Fruit fly (Drosophila melanogaster) whole organism, prepupa: ENCODE measurements around the gene CG31259.
A peak's percentile ranks its signal among the peaks of the same experiment; 100 is the strongest.

Experiments used
- Blimp-1 ChIP-seq: fragments of 200-800 bp; sonication (Bioruptor generic); optimal IDR thresholded peaks from 3 replicates; lab custom pipeline; 2017; ENCODE audit warnings: missing biosample characterization, missing genetic modification characterization, mild to moderate bottlenecking, moderate library complexity, missing genetic modification reagents
- CG10669 ChIP-seq: fragments of 200-800 bp; sonication (Bioruptor generic); optimal IDR thresholded peaks from 3 replicates; lab custom pipeline; 2018; ENCODE audit warnings: missing biosample characterization, mild to moderate bottlenecking, missing genetic modification characterization, moderate library complexity
- CG11294 ChIP-seq: fragments of 200-800 bp; sonication (Bioruptor generic); IDR thresholded peaks from 2 replicates; pipeline ENCODE4 v1.3.6; 2022; ENCODE audit warnings: missing biosample characterization, missing genetic modification characterization
- CG15336 ChIP-seq: fragments of 200-800 bp; sonication (Bioruptor generic); IDR thresholded peaks from 2 replicates; pipeline ENCODE4 v1.3.6; 2022; ENCODE audit warnings: missing biosample characterization, missing genetic modification characterization
- CG1621 ChIP-seq: fragments of 200-800 bp; sonication (Bioruptor generic); optimal IDR thresholded peaks from 3 replicates; lab custom pipeline; 2018; ENCODE audit warnings: missing biosample characterization, mild to moderate bottlenecking, missing genetic modification characterization
- CG16779 ChIP-seq: fragments of 200-800 bp; sonication (Bioruptor generic); optimal IDR thresholded peaks from 3 replicates; lab custom pipeline; 2017; ENCODE audit warnings: missing biosample characterization, mild to moderate bottlenecking, missing genetic modification characterization
- CG3032 ChIP-seq: fragments of 200-800 bp; optimal IDR thresholded peaks from 2 replicates; lab custom pipeline; 2019; ENCODE audit warnings: missing biosample characterization, mild to moderate bottlenecking, missing genetic modification characterization, moderate library complexity
- CG34406 ChIP-seq: fragments of 200-800 bp; sonication (Bioruptor generic); optimal IDR thresholded peaks from 3 replicates; lab custom pipeline; 2016; ENCODE audit warnings: missing biosample characterization, missing genetic modification characterization
- CG3919 ChIP-seq: fragments of 200-800 bp; sonication (Bioruptor generic); optimal IDR thresholded peaks from 3 replicates; lab custom pipeline; 2016; ENCODE audit warnings: missing biosample characterization, missing genetic modification characterization
- CG6276 ChIP-seq: fragments of 200-800 bp; sonication (Bioruptor generic); optimal IDR thresholded peaks from 2 replicates; lab custom pipeline; 2017; ENCODE audit warnings: missing biosample characterization, mild to moderate bottlenecking, missing genetic modification characterization
- CG6792 ChIP-seq: fragments of 200-800 bp; sonication (Bioruptor generic); optimal IDR thresholded peaks from 3 replicates; lab custom pipeline; 2016; ENCODE audit warnings: missing biosample characterization, missing genetic modification characterization
- CG6808 ChIP-seq: fragments of 200-800 bp; sonication (Bioruptor generic); optimal IDR thresholded peaks from 3 replicates; lab custom pipeline; 2017; ENCODE audit warnings: missing biosample characterization, missing genetic modification characterization, mild to moderate bottlenecking, moderate library complexity, missing genetic modification reagents
- CG6854 ChIP-seq: fragments of 200-800 bp; sonication (Bioruptor generic); optimal IDR thresholded peaks from 2 replicates; lab custom pipeline; 2017; ENCODE audit warnings: missing biosample characterization, mild to moderate bottlenecking, missing genetic modification characterization
- CG7368 ChIP-seq: fragments of 200-800 bp; sonication (Bioruptor generic); optimal IDR thresholded peaks from 3 replicates; lab custom pipeline; 2016; ENCODE audit warnings: missing biosample characterization, missing genetic modification characterization
- CG8119 ChIP-seq: fragments of 200-800 bp; sonication (Bioruptor generic); IDR thresholded peaks from 3 replicates; pipeline ENCODE4 v1.3.6; 2022; ENCODE audit warnings: missing biosample characterization, missing genetic modification characterization
- CG8319 ChIP-seq: fragments of 200-800 bp; sonication (Bioruptor generic); optimal IDR thresholded peaks from 3 replicates; lab custom pipeline; 2016; ENCODE audit warnings: missing biosample characterization, missing genetic modification characterization
- CG8632 ChIP-seq: fragments of 200-800 bp; sonication (Bioruptor generic); optimal IDR thresholded peaks from 3 replicates; lab custom pipeline; 2016; ENCODE audit warnings: missing biosample characterization, missing genetic modification characterization
- CG9139 ChIP-seq: fragments of 200-800 bp; sonication (Bioruptor generic); optimal IDR thresholded peaks from 3 replicates; lab custom pipeline; 2017; ENCODE audit warnings: missing biosample characterization, mild to moderate bottlenecking, missing genetic modification characterization
- Eip75B ChIP-seq: fragments of 200-800 bp; sonication (Bioruptor generic); optimal IDR thresholded peaks from 3 replicates; lab custom pipeline; 2016; ENCODE audit warnings: missing biosample characterization, missing genetic modification characterization
- Eip78C ChIP-seq: fragments of 200-800 bp; sonication (Bioruptor generic); peaks from one replicate; lab custom pipeline; 2016; ENCODE audit warnings: missing biosample characterization, missing genetic modification characterization
- Eip93F ChIP-seq: fragments of 200-800 bp; sonication (Bioruptor generic); optimal IDR thresholded peaks from 2 replicates; lab custom pipeline; 2016; ENCODE audit warnings: missing biosample characterization, mild to moderate bottlenecking, missing genetic modification characterization
- Ets96B ChIP-seq: fragments of 200-800 bp; optimal IDR thresholded peaks from 2 replicates; lab custom pipeline; 2019; ENCODE audit warnings: missing biosample characterization, mild to moderate bottlenecking, missing genetic modification characterization, moderate library complexity
- Gug ChIP-seq: fragments of 200-800 bp; sonication (Bioruptor generic); IDR thresholded peaks from 2 replicates; pipeline ENCODE4 v1.3.6; 2022; ENCODE audit warnings: missing biosample characterization, missing genetic modification characterization
- Hr38 ChIP-seq: sonication (Bioruptor generic); optimal IDR thresholded peaks from 2 replicates; lab custom pipeline; 2016; ENCODE audit warnings: missing biosample characterization, missing genetic modification characterization
- Hr39 ChIP-seq: fragments of 200-800 bp; sonication (Bioruptor generic); optimal IDR thresholded peaks from 2 replicates; lab custom pipeline; 2016; ENCODE audit warnings: missing biosample characterization, missing genetic modification characterization
- Hr4 ChIP-seq: fragments of 200-800 bp; sonication (Bioruptor generic); optimal IDR thresholded peaks from 3 replicates; lab custom pipeline; 2016; ENCODE audit warnings: missing biosample characterization, missing genetic modification characterization
- Met ChIP-seq: fragments of 200-800 bp; sonication (Bioruptor generic); optimal IDR thresholded peaks from 3 replicates; lab custom pipeline; 2016; ENCODE audit warnings: missing biosample characterization, missing genetic modification characterization
- OdsH ChIP-seq: fragments of 200-800 bp; sonication (Bioruptor generic); optimal IDR thresholded peaks from 3 replicates; lab custom pipeline; 2016; ENCODE audit warnings: missing biosample characterization, missing genetic modification characterization
- Smox ChIP-seq: fragments of 200-800 bp; sonication (Bioruptor generic); optimal IDR thresholded peaks from 3 replicates; lab custom pipeline; 2016; ENCODE audit warnings: missing biosample characterization, missing genetic modification characterization
- Sox102F ChIP-seq: fragments of 200-800 bp; sonication (Bioruptor generic); optimal IDR thresholded peaks from 2 replicates; lab custom pipeline; 2016; ENCODE audit warnings: missing biosample characterization, mild to moderate bottlenecking, missing genetic modification characterization
- acj6 ChIP-seq: fragments of 200-800 bp; sonication (Bioruptor generic); optimal IDR thresholded peaks from 3 replicates; lab custom pipeline; 2016; ENCODE audit warnings: missing biosample characterization, missing genetic modification characterization
- cyc ChIP-seq: fragments of 200-800 bp; sonication (Bioruptor generic); optimal IDR thresholded peaks from 3 replicates; lab custom pipeline; 2016; ENCODE audit warnings: missing biosample characterization, missing genetic modification characterization
- esn ChIP-seq: fragments of 200-800 bp; sonication (Bioruptor generic); optimal IDR thresholded peaks from 2 replicates; lab custom pipeline; 2016; ENCODE audit warnings: missing biosample characterization, mild to moderate bottlenecking, missing genetic modification characterization, moderate library complexity
- fd59A ChIP-seq: fragments of 200-800 bp; sonication (Bioruptor generic); optimal IDR thresholded peaks from 2 replicates; lab custom pipeline; 2017; ENCODE audit warnings: missing biosample characterization, mild to moderate bottlenecking, missing genetic modification characterization, missing genetic modification reagents
- fd85E ChIP-seq: fragments of 200-800 bp; sonication (Bioruptor generic); optimal IDR thresholded peaks from 3 replicates; lab custom pipeline; 2016; ENCODE audit warnings: missing biosample characterization, missing genetic modification characterization
- fkh ChIP-seq: fragments of 200-800 bp; sonication (Bioruptor generic); optimal IDR thresholded peaks from 3 replicates; lab custom pipeline; 2017; ENCODE audit warnings: missing biosample characterization, mild to moderate bottlenecking, missing genetic modification characterization, moderate library complexity
- lz ChIP-seq: fragments of 200-800 bp; sonication (Bioruptor generic); optimal IDR thresholded peaks from 3 replicates; lab custom pipeline; 2016; ENCODE audit warnings: missing biosample characterization, missing genetic modification characterization
- net ChIP-seq: fragments of 200-800 bp; sonication (Bioruptor generic); optimal IDR thresholded peaks from 3 replicates; lab custom pipeline; 2016; ENCODE audit warnings: missing biosample characterization, missing genetic modification characterization
- salr ChIP-seq, 2 experiments: fragments of 200-800 bp; sonication (Bioruptor generic); optimal IDR thresholded peaks; 3 replicates each; lab custom pipeline; 2016 to 2018; ENCODE audit warnings: missing biosample characterization in 2 of 2, missing genetic modification characterization in 2 of 2, mild to moderate bottlenecking in 1 of 2
- spab ChIP-seq: fragments of 200-800 bp; sonication (Bioruptor generic); optimal IDR thresholded peaks from 2 replicates; lab custom pipeline; 2017; ENCODE audit warnings: missing biosample characterization, mild to moderate bottlenecking, missing genetic modification characterization, missing genetic modification reagents
- ss ChIP-seq, 2 experiments: fragments of 200-800 bp; sonication (Bioruptor generic); optimal IDR thresholded peaks; 2 replicates in 1 of 2; 3 replicates in 1 of 2; lab custom pipeline; 2017 to 2018; ENCODE audit warnings: mild to moderate bottlenecking in 2 of 2, missing biosample characterization in 2 of 2, missing genetic modification characterization in 2 of 2, moderate library complexity in 1 of 2
- svp ChIP-seq: fragments of 200-800 bp; sonication (Bioruptor generic); peaks from one replicate; lab custom pipeline; 2016; ENCODE audit warnings: missing biosample characterization, missing genetic modification characterization
- topi ChIP-seq: fragments of 200-800 bp; sonication (Bioruptor generic); optimal IDR thresholded peaks from 3 replicates; lab custom pipeline; 2016; ENCODE audit warnings: missing biosample characterization, missing genetic modification characterization
- vri ChIP-seq: fragments of 200-800 bp; sonication (Bioruptor generic); optimal IDR thresholded peaks from 3 replicates; lab custom pipeline; 2016; ENCODE audit warnings: missing biosample characterization, mild to moderate bottlenecking, missing genetic modification characterization

Gene CG31259

dm6 chr3R:8484573-8484972 is 39.2 kb upstream of the CG31259 start:
- no peak for TF ChIP-seq Sox102F (GFP tag; lab: Kevin White, UChicago)
- TF ChIP-seq Met (GFP tag; lab: Kevin White, UChicago), result no peak
- TF ChIP-seq OdsH (GFP tag; lab: Kevin White, UChicago), result no peak
- no peak for TF ChIP-seq CG8632 (GFP tag; lab: Kevin White, UChicago)
- no peak for TF ChIP-seq Eip93F (GFP tag; lab: Kevin White, UChicago)
- no peak for TF ChIP-seq CG11294
- TF ChIP-seq CG7368, result no peak
- no peak for TF ChIP-seq CG6808 (GFP tag; lab: Kevin White, UChicago)
- TF ChIP-seq CG6792 (GFP tag; lab: Kevin White, UChicago), result no peak
- no peak for TF ChIP-seq net (GFP tag; lab: Kevin White, UChicago)
- no peak for TF ChIP-seq CG8119 (GFP tag; lab: Robert Waterston, UW)
- no peak for TF ChIP-seq topi
- no peak for TF ChIP-seq fd85E (GFP tag; lab: Kevin White, UChicago)
- no peak for TF ChIP-seq CG6854 (GFP tag; lab: Kevin White, UChicago)
- TF ChIP-seq Hr4 (GFP tag; lab: Kevin White, UChicago), result no peak
- TF ChIP-seq svp (GFP tag; lab: Kevin White, UChicago), result no peak
- TF ChIP-seq CG10669 (GFP tag; lab: Kevin White, UChicago), result no peak
- TF ChIP-seq Eip75B (GFP tag; lab: Kevin White, UChicago), result no peak
- no peak for TF ChIP-seq spab (GFP tag; lab: Kevin White, UChicago)
- TF ChIP-seq Hr39, result no peak
- TF ChIP-seq, all 60 proteins: peak for 0

dm6 chr3R:8511258-8511657 is 12.5 kb upstream of the CG31259 start, which contains the start of gene Or85b:
Gene Or85b, minus strand, starts transcription at chr3R:8511358.
- TF ChIP-seq Blimp-1 (GFP tag; lab: Kevin White, UChicago) (no peak), CG9139 (GFP tag; lab: Kevin White, UChicago) (no peak), CG3032 (tag; lab: Kevin White, UChicago) (no peak), Smox (GFP tag; lab: Kevin White, UChicago) (no peak), CG1621 (tag; lab: Kevin White, UChicago) (no peak), CG11294 (no peak), cyc (GFP tag; lab: Kevin White, UChicago) (no peak), CG6276 (GFP tag; lab: Kevin White, UChicago) (no peak)

- no peak for TF ChIP-seq fd59A (GFP tag; lab: Kevin White, UChicago)
- TF ChIP-seq Gug, result no peak
- TF ChIP-seq vri (GFP tag; lab: Kevin White, UChicago), result no peak
- TF ChIP-seq CG6854 (GFP tag; lab: Kevin White, UChicago), result no peak
- TF ChIP-seq CG8632 (GFP tag; lab: Kevin White, UChicago), result no peak
Measured at dm6 chr3R:8512922-8513321, 10.8 kb upstream of the CG31259 start, which contains the start of gene Or85c. Gene Or85c, minus strand, starts transcription at chr3R:8513022.

dm6 chr3R:8517752-8518185 is 6.0 kb upstream of the CG31259 start, which contains the start of gene CG11737:
Gene CG11737, plus strand, starts transcription at chr3R:8517868.
- TF ChIP-seq CG6854 (GFP tag; lab: Kevin White, UChicago) (no peak), Hr4 (GFP tag; lab: Kevin White, UChicago) (peak; percentile 1), vri (GFP tag; lab: Kevin White, UChicago) (peak; percentile 25), Sox102F (GFP tag; lab: Kevin White, UChicago) (no peak), CG6808 (GFP tag; lab: Kevin White, UChicago) (peak; percentile 44), CG10669 (GFP tag; lab: Kevin White, UChicago) (peak; percentile 29), Ets96B (tag; lab: Kevin White, UChicago) (peak; percentile 4), lz (no peak), CG3032 (tag; lab: Kevin White, UChicago) (no peak), CG34406 (GFP tag; lab: Kevin White, UChicago) (no peak), CG6792 (GFP tag; lab: Kevin White, UChicago) (no peak), esn (GFP tag; lab: Kevin White, UChicago) (no peak), acj6 (GFP tag; lab: Kevin White, UChicago) (no peak), cyc (GFP tag; lab: Kevin White, UChicago) (no peak), fd85E (GFP tag; lab: Kevin White, UChicago) (no peak), Hr38 (GFP tag; lab: Kevin White, UChicago) (no peak), CG15336 (GFP tag; lab: Robert Waterston, UW) (no peak), CG6276 (GFP tag; lab: Kevin White, UChicago) (peak; percentile 42), OdsH (GFP tag; lab: Kevin White, UChicago) (no peak), fd59A (GFP tag; lab: Kevin White, UChicago) (no peak), CG3919 (GFP tag; lab: Kevin White, UChicago) (peak; percentile 26), ss (GFP tag; optimal IDR thresholded peaks at IDR 0.05; lab: Kevin White, UChicago) (peak; percentile 47 to 65), CG16779 (tag; lab: Kevin White, UChicago) (no peak), fkh (GFP tag; lab: Kevin White, UChicago) (peak; percentile 93), CG8319 (peak; percentile 30), Eip75B (GFP tag; lab: Kevin White, UChicago) (no peak), salr (GFP tag; optimal IDR thresholded peaks at IDR 0.05; lab: Kevin White, UChicago) (no peak), Eip78C (GFP tag; lab: Kevin White, UChicago) (peak; percentile 69)
